Fruit fly (Drosophila melanogaster): ENCODE data around the gene shep.
A peak's percentile ranks its signal among the peaks of the same experiment; 100 is the strongest.

Gene shep

DNA sequence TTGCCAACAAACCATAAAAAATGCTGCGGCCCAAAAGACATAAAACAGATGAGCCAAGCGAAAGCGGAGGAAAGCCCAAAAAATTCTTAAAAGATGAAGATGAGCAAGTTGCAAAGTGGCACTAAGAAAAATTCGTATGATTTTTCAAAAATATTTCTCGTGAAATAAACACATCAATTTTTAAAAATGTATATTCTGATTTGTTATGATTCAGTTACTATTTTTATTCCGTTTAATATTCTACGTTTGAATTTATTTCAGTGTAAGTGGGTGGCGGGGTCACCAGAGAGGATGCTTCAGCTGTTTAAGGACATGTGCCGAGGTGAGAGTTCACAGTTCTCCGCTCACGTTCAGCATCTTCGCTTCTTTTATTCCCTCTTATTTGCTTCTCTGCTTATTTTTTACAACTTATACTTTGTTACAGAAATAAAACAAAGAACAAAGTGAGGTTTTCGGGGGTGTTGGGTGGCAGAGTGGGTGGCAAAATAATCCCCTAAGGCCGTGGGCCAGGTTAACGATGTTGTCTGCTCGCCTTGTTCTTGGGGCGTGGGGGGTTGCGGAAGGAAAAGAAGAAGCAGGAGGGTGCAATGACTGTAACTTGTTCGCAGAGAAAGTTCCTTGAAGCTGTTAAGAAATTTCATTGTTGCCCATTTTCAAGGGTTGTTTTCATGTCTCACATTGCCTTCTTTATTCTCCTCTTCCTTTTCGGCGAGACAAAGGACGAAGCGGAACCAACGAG lies 95.3 kb downstream of the shep start (continued):
- TF ChIP-seq phol (tag; optimal IDR thresholded peaks at IDR 0.05) (peak; percentile 38), CG16815 (GFP tag; optimal IDR thresholded peaks at IDR 0.05) (no peak), ato (GFP tag; IDR thresholded peaks at IDR 0.05; ENCODE audit: partially characterized antibody) (no peak), Vsx1 (GFP tag; optimal IDR thresholded peaks at IDR 0.05) (no peak), Ada2b (GFP tag; IDR thresholded peaks at IDR 0.05) (peak; percentile 28; the same call in 1 of the 2 replicates), BEAF-32 (GFP tag; optimal IDR thresholded peaks at IDR 0.05) (no peak), B-H1 (GFP tag; IDR thresholded peaks at IDR 0.05) (peak; percentile 48; the same call in 2 of the 3 replicates), kay (GFP tag; optimal IDR thresholded peaks at IDR 0.05) (no peak), CG34224 (GFP tag; IDR thresholded peaks at IDR 0.05; ENCODE audit: partially characterized antibody) (no peak), cg (GFP tag; optimal IDR thresholded peaks at IDR 0.05) (no peak), ttk (GFP tag; IDR thresholded peaks at IDR 0.05) (no peak; the same call in 1 of the 2 replicates), CG17359 (tag; optimal IDR thresholded peaks at IDR 0.05) (peak; percentile 58), CG7839 (tag; optimal IDR thresholded peaks at IDR 0.05) (peak; percentile 59), dmrt11E (tag; optimal IDR thresholded peaks at IDR 0.05) (no peak), CrebB (tag; optimal IDR thresholded peaks at IDR 0.05) (peak; percentile 11), chif (GFP tag; optimal IDR thresholded peaks at IDR 0.05) (no peak), Jarid2 (GFP tag; optimal IDR thresholded peaks at IDR 0.05) (no peak), sens-2 (GFP tag; IDR thresholded peaks at IDR 0.05) (no peak), CG9932 (GFP tag; IDR thresholded peaks at IDR 0.05) (peak; percentile 33; the same call in 1 of the 2 replicates), unc-4 (GFP tag; IDR thresholded peaks at IDR 0.05; ENCODE audit: partially characterized antibody) (no peak), CG17328 (GFP tag; IDR thresholded peaks at IDR 0.05) (peak; percentile 45), CoRest (tag; optimal IDR thresholded peaks at IDR 0.05) (peak; percentile 36), Hmr (GFP tag; optimal IDR thresholded peaks at IDR 0.05) (peak; percentile 75), sna (GFP tag; IDR thresholded peaks at IDR 0.05; ENCODE audit: partially characterized antibody) (no peak), CG7786 (GFP tag; optimal IDR thresholded peaks at IDR 0.05) (no peak), CG12942 (GFP tag; optimal IDR thresholded peaks at IDR 0.05) (no peak), dati (GFP tag; IDR thresholded peaks at IDR 0.05) (no peak), CG2202 (tag; optimal IDR thresholded peaks at IDR 0.05) (no peak), B-H2 (GFP tag; optimal IDR thresholded peaks at IDR 0.05) (no peak), CG8281 (tag; optimal IDR thresholded peaks at IDR 0.05) (no peak), Ptx1 (GFP tag; IDR thresholded peaks at IDR 0.05) (peak; percentile 53; the same call in 1 of the 2 replicates), CG3281 (GFP tag; optimal IDR thresholded peaks at IDR 0.05) (peak; percentile 51), CG6854 (GFP tag; optimal IDR thresholded peaks at IDR 0.05) (peak; percentile 14), CG7372 (GFP tag; IDR thresholded peaks at IDR 0.05) (no peak), Hr3 (GFP tag; optimal IDR thresholded peaks at IDR 0.05) (peak; percentile 39), CG32532 (GFP tag; IDR thresholded peaks at IDR 0.05) (peak; percentile 41; the same call in 1 of the 2 replicates), ERR (GFP tag; optimal IDR thresholded peaks at IDR 0.05) (no peak), pita (GFP tag; optimal IDR thresholded peaks at IDR 0.05) (no peak), eyg (GFP tag; optimal IDR thresholded peaks at IDR 0.05) (peak; percentile 23), Atf6 (GFP tag; IDR thresholded peaks at IDR 0.05) (no peak; the same call in 1 of the 2 replicates), bsh (GFP tag; optimal IDR thresholded peaks at IDR 0.05) (peak in 1 of 2 experiments; percentile 52), HLH54F (GFP tag; optimal IDR thresholded peaks at IDR 0.05) (no peak), hkb (optimal IDR thresholded peaks at IDR 0.05) (no peak), hkb (GFP tag; IDR thresholded peaks at IDR 0.05) (peak; percentile 66; the same call in 1 of the 2 replicates), CG12659 (GFP tag; optimal IDR thresholded peaks at IDR 0.05) (peak; percentile 51), CG8290 (GFP tag; optimal IDR thresholded peaks at IDR 0.05) (no peak), CG8290 (tag; optimal IDR thresholded peaks at IDR 0.05) (peak in 1 of 2 experiments; percentile 53), Poxn (GFP tag; IDR thresholded peaks at IDR 0.05) (no peak), CG10209 (GFP tag; optimal IDR thresholded peaks at IDR 0.05) (no peak)

All from whole organism, embryonic.